Worm (Caenorhabditis elegans) whole organism, L3 larva: ENCODE data around the gene F28H6.6.
A peak's percentile ranks its signal among the peaks of the same experiment; 100 is the strongest.

Source experiments
- R02D3.7 ChIP-seq: fragments of 150-350 bp; optimal IDR thresholded peaks from 2 replicates; lab custom pipeline; 2014; ENCODE audit warnings: missing biosample characterization, missing genetic modification characterization
- ZK546.5 ChIP-seq: sonication (generic microtip); optimal IDR thresholded peaks from 2 replicates; lab custom pipeline; 2017; ENCODE audit warnings: missing biosample characterization, missing genetic modification characterization
- aly-2 ChIP-seq: fragments of 150-350 bp; optimal IDR thresholded peaks from 2 replicates; lab custom pipeline; 2014; ENCODE audit warnings: missing biosample characterization, missing genetic modification characterization
- ama-1 ChIP-seq: fragments of 150-350 bp; optimal IDR thresholded peaks from 2 replicates; lab custom pipeline; 2018
- ceh-16 ChIP-seq: sonication (generic microtip); optimal IDR thresholded peaks from 2 replicates; lab custom pipeline; 2017; ENCODE audit warnings: missing biosample characterization, missing genetic modification characterization
- ceh-28 ChIP-seq: fragments of 150-350 bp; optimal IDR thresholded peaks from 2 replicates; lab custom pipeline; 2014; ENCODE audit warnings: missing biosample characterization, missing genetic modification reagents, missing genetic modification characterization
- ceh-82 ChIP-seq: fragments of 150-350 bp; optimal IDR thresholded peaks from 2 replicates; lab custom pipeline; 2014; ENCODE audit warnings: missing biosample characterization, missing genetic modification characterization
- ceh-9 ChIP-seq: sonication (generic microtip); optimal IDR thresholded peaks from 2 replicates; lab custom pipeline; 2018; ENCODE audit warnings: missing biosample characterization, missing genetic modification characterization
- daf-12 ChIP-seq: fragments of 150-350 bp; optimal IDR thresholded peaks from 2 replicates; lab custom pipeline; 2014; ENCODE audit warnings: missing biosample characterization, missing genetic modification reagents, missing genetic modification characterization
- egl-27 ChIP-seq: sonication (generic microtip); optimal IDR thresholded peaks from 4 replicates; lab custom pipeline; 2017; ENCODE audit warnings: missing biosample characterization, missing genetic modification reagents, missing genetic modification characterization
- egl-5 ChIP-seq: fragments of 150-350 bp; optimal IDR thresholded peaks from 2 replicates; lab custom pipeline; 2017; ENCODE audit warnings: missing biosample characterization, missing genetic modification reagents, missing genetic modification characterization, inconsistent platforms
- elt-1 ChIP-seq: fragments of 150-350 bp; optimal IDR thresholded peaks from 2 replicates; lab custom pipeline; 2014; ENCODE audit warnings: missing biosample characterization, missing genetic modification characterization
- elt-2 ChIP-seq: sonication (generic microtip); optimal IDR thresholded peaks from 2 replicates; lab custom pipeline; 2016; ENCODE audit warnings: missing genetic modification reagents, mild to moderate bottlenecking, missing genetic modification characterization, missing compliant biosample characterization
- elt-3 ChIP-seq, 3 experiments: fragments of 150-350 bp in 1 of 3; sonication (generic microtip) in 2 of 3; optimal IDR thresholded peaks; 2 replicates in 2 of 3; 4 replicates in 1 of 3; lab custom pipeline; 2014 to 2017; ENCODE audit warnings: missing biosample characterization in 3 of 3, missing genetic modification characterization in 3 of 3
- eor-1 ChIP-seq, 2 experiments: fragments of 150-350 bp; optimal IDR thresholded peaks; 2 replicates each; lab custom pipeline; 2014 to 2018; ENCODE audit warnings: missing biosample characterization in 2 of 2, missing genetic modification characterization in 2 of 2
- fkh-10 ChIP-seq: sonication (generic microtip); optimal IDR thresholded peaks from 2 replicates; lab custom pipeline; 2017; ENCODE audit warnings: missing biosample characterization, missing genetic modification reagents, missing genetic modification characterization
- fkh-2 ChIP-seq: fragments of 150-350 bp; optimal IDR thresholded peaks from 2 replicates; lab custom pipeline; 2014; ENCODE audit warnings: missing biosample characterization, missing genetic modification reagents, missing genetic modification characterization
- fos-1 ChIP-seq: fragments of 150-350 bp; optimal IDR thresholded peaks from 2 replicates; lab custom pipeline; 2014; ENCODE audit warnings: missing biosample characterization, missing genetic modification characterization
- hmg-11 ChIP-seq: sonication (generic microtip); optimal IDR thresholded peaks from 2 replicates; lab custom pipeline; 2016; ENCODE audit warnings: missing genetic modification characterization, missing compliant biosample characterization
- jun-1 ChIP-seq: fragments of 150-350 bp; optimal IDR thresholded peaks from 2 replicates; lab custom pipeline; 2014; ENCODE audit warnings: missing biosample characterization, missing genetic modification reagents, missing genetic modification characterization
- lin-15B ChIP-seq: fragments of 150-350 bp; optimal IDR thresholded peaks from 2 replicates; lab custom pipeline; 2014; ENCODE audit warnings: missing biosample characterization, missing genetic modification characterization
- lin-39 ChIP-seq: fragments of 150-350 bp; optimal IDR thresholded peaks from 2 replicates; lab custom pipeline; 2018; ENCODE audit warnings: missing biosample characterization, missing genetic modification reagents, missing genetic modification characterization
- lsy-12 ChIP-seq: sonication (generic microtip); optimal IDR thresholded peaks from 2 replicates; lab custom pipeline; 2016; ENCODE audit warnings: mild to moderate bottlenecking, missing genetic modification characterization, missing compliant biosample characterization
- mdl-1 ChIP-seq: fragments of 150-350 bp; optimal IDR thresholded peaks from 2 replicates; lab custom pipeline; 2014; ENCODE audit warnings: missing biosample characterization, missing genetic modification characterization
- mml-1 ChIP-seq: fragments of 150-350 bp; sonication (generic microtip); optimal IDR thresholded peaks from 3 replicates; lab custom pipeline; 2014; ENCODE audit warnings: missing biosample characterization, missing genetic modification characterization
- nfya-1 ChIP-seq: sonication (generic microtip); optimal IDR thresholded peaks from 2 replicates; lab custom pipeline; 2017; ENCODE audit warnings: missing genetic modification characterization, mild to moderate bottlenecking, missing compliant biosample characterization, antibody characterized with exemption, moderate library complexity; ENCODE audit not compliant: insufficient read depth
- nhr-11 ChIP-seq: fragments of 150-350 bp; optimal IDR thresholded peaks from 2 replicates; lab custom pipeline; 2014; ENCODE audit warnings: missing biosample characterization, missing genetic modification characterization
- nhr-12 ChIP-seq: fragments of 150-350 bp; optimal IDR thresholded peaks from 2 replicates; lab custom pipeline; 2014; ENCODE audit warnings: missing biosample characterization, missing genetic modification characterization
- nhr-23 ChIP-seq: fragments of 150-350 bp; optimal IDR thresholded peaks from 2 replicates; lab custom pipeline; 2014; ENCODE audit warnings: missing biosample characterization, missing genetic modification reagents, missing genetic modification characterization
- nhr-237 ChIP-seq: fragments of 150-350 bp; optimal IDR thresholded peaks from 2 replicates; lab custom pipeline; 2014; ENCODE audit warnings: missing biosample characterization, missing genetic modification characterization
- nhr-25 ChIP-seq: sonication (generic microtip); optimal IDR thresholded peaks from 2 replicates; lab custom pipeline; 2017; ENCODE audit warnings: missing biosample characterization, missing genetic modification characterization
- nhr-28 ChIP-seq: fragments of 150-350 bp; optimal IDR thresholded peaks from 2 replicates; lab custom pipeline; 2014; ENCODE audit warnings: missing biosample characterization, missing genetic modification characterization
- nhr-43 ChIP-seq: sonication (generic microtip); optimal IDR thresholded peaks from 2 replicates; lab custom pipeline; 2016; ENCODE audit warnings: mild to moderate bottlenecking, missing genetic modification characterization, missing compliant biosample characterization; ENCODE audit not compliant: poor library complexity, severe bottlenecking
- nhr-67 ChIP-seq: fragments of 150-350 bp; optimal IDR thresholded peaks from 2 replicates; lab custom pipeline; 2014; ENCODE audit warnings: missing biosample characterization, missing genetic modification characterization
- nhr-76 ChIP-seq: fragments of 150-350 bp; sonication (generic microtip); optimal IDR thresholded peaks from 5 replicates; lab custom pipeline; 2014; ENCODE audit warnings: missing biosample characterization, missing genetic modification characterization
- nhr-77 ChIP-seq: fragments of 150-350 bp; optimal IDR thresholded peaks from 2 replicates; lab custom pipeline; 2014; ENCODE audit warnings: missing biosample characterization, missing genetic modification characterization
- pha-4 ChIP-seq: fragments of 150-350 bp; optimal IDR thresholded peaks from 2 replicates; lab custom pipeline; 2014; ENCODE audit warnings: missing biosample characterization, missing genetic modification reagents, missing genetic modification characterization
- pqm-1 ChIP-seq: fragments of 150-350 bp; optimal IDR thresholded peaks from 2 replicates; lab custom pipeline; 2017; ENCODE audit warnings: missing biosample characterization, missing genetic modification characterization, inconsistent platforms
- sea-2 ChIP-seq: fragments of 150-350 bp; sonication (generic microtip); optimal IDR thresholded peaks from 4 replicates; lab custom pipeline; 2014; ENCODE audit warnings: missing biosample characterization, missing genetic modification reagents, missing genetic modification characterization
- skn-1 ChIP-seq: fragments of 150-350 bp; optimal IDR thresholded peaks from 2 replicates; lab custom pipeline; 2014; ENCODE audit warnings: missing biosample characterization, missing genetic modification characterization
- snpc-4 ChIP-seq: fragments of 150-350 bp; optimal IDR thresholded peaks from 2 replicates; lab custom pipeline; 2014; ENCODE audit warnings: missing biosample characterization, missing genetic modification characterization
- tbx-2 ChIP-seq: sonication (generic microtip); optimal IDR thresholded peaks from 2 replicates; lab custom pipeline; 2016; ENCODE audit warnings: mild to moderate bottlenecking, missing genetic modification characterization, missing compliant biosample characterization
- unc-39 ChIP-seq: sonication (generic microtip); optimal IDR thresholded peaks from 4 replicates; lab custom pipeline; 2017; ENCODE audit warnings: missing biosample characterization, missing genetic modification characterization
- unc-62 ChIP-seq: fragments of 150-350 bp; sonication (generic microtip); optimal IDR thresholded peaks from 4 replicates; lab custom pipeline; 2014; ENCODE audit warnings: missing biosample characterization, missing genetic modification reagents, missing genetic modification characterization
- zag-1 ChIP-seq: fragments of 150-350 bp; optimal IDR thresholded peaks from 2 replicates; lab custom pipeline; 2014; ENCODE audit warnings: missing biosample characterization, missing genetic modification characterization
- ztf-11 ChIP-seq: fragments of 150-350 bp; optimal IDR thresholded peaks from 2 replicates; lab custom pipeline; 2014; ENCODE audit warnings: missing biosample characterization, missing genetic modification characterization
- ztf-4 ChIP-seq: fragments of 150-350 bp; optimal IDR thresholded peaks from 2 replicates; lab custom pipeline; 2014; ENCODE audit warnings: missing biosample characterization, missing genetic modification characterization

Gene F28H6.6

DNA sequence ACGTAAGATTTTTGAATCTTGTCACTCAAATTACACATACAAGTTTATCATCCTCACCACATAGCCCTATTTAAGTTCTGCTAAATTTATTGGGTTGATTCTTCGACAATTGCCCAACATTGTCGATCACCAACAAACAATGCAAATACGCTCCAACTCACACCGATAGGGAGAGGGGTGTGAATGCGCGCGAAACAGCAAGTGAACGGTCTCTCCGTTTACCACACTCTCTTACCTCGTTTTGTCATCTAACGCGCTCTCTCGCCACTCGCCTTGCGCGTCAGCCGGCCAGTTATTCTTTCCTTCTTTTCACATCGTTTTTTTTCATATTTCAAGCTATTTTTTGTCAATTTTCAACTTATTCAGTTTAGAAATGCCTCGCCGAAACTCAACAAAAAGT is 23.7 kb downstream of the F28H6.6 start, which contains the start of gene F16B12.6:
TSS of gene F16B12.6 (plus strand) at position 331 of the 400 bp plus-strand sequence.
- TF ChIP-seq nhr-237 (no peak), ceh-9 (no peak), ama-1 (lab: Kevin White, UChicago) (peak; percentile 38), nhr-28 (tag; lab: Kevin White, UChicago) (no peak), egl-27 (tag; lab: Kevin White, UChicago) (no peak), nhr-25 (tag; lab: Kevin White, UChicago) (peak; percentile 80), nhr-43 (tag; lab: Kevin White, UChicago) (peak; percentile 37), lin-39 (peak; percentile 47), zag-1 (tag; lab: Kevin White, UChicago) (no peak), ZK546.5 (tag; lab: Kevin White, UChicago) (no peak), pha-4 (tag; lab: Kevin White, UChicago) (peak; percentile 89), ceh-28 (tag; lab: Kevin White, UChicago) (peak; percentile 17), pqm-1 (peak; percentile 43), mdl-1 (tag; lab: Kevin White, UChicago) (no peak), lin-15B (tag; lab: Kevin White, UChicago) (peak; percentile 92), fkh-2 (tag; lab: Kevin White, UChicago) (no peak), nhr-11 (no peak), ceh-16 (tag; lab: Kevin White, UChicago) (no peak), tbx-2 (tag; lab: Kevin White, UChicago) (peak; percentile 51), elt-1 (tag; lab: Kevin White, UChicago) (peak; percentile 23), skn-1 (peak; percentile 65), ceh-82 (tag; lab: Kevin White, UChicago) (no peak), nhr-67 (tag; lab: Kevin White, UChicago) (no peak), nhr-12 (no peak), nhr-77 (tag; lab: Kevin White, UChicago) (no peak), unc-39 (tag; lab: Kevin White, UChicago) (no peak), nhr-76 (no peak), elt-3 (tag; optimal IDR thresholded peaks at IDR 0.05; lab: Kevin White, UChicago) (no peak), hmg-11 (tag; lab: Kevin White, UChicago) (peak; percentile 63), sea-2 (GFP tag; lab: Kevin White, UChicago) (no peak), ztf-4 (no peak), nhr-23 (peak; percentile 69), ztf-11 (no peak), snpc-4 (tag; lab: Kevin White, UChicago) (peak; percentile 54), fkh-10 (GFP tag; lab: Kevin White, UChicago) (no peak), nfya-1 (tag; lab: Kevin White, UChicago) (peak; percentile 84), lsy-12 (tag; lab: Kevin White, UChicago) (peak; percentile 2), eor-1 (tag; optimal IDR thresholded peaks at IDR 0.05; lab: Kevin White, UChicago) (no peak), jun-1 (tag; lab: Kevin White, UChicago) (peak; percentile 47), mml-1 (tag; lab: Kevin White, UChicago) (no peak), aly-2 (tag; lab: Kevin White, UChicago) (no peak), fos-1 (tag; lab: Kevin White, UChicago) (no peak), egl-5 (tag; lab: Kevin White, UChicago) (no peak), daf-12 (tag; lab: Kevin White, UChicago) (no peak), R02D3.7 (tag; lab: Kevin White, UChicago) (no peak), elt-2 (peak; percentile 64), unc-62 (no peak)
